Worm (Caenorhabditis elegans): Measurements from ENCODE around the gene kbp-3.

The kbp-3 gene

DNA sequence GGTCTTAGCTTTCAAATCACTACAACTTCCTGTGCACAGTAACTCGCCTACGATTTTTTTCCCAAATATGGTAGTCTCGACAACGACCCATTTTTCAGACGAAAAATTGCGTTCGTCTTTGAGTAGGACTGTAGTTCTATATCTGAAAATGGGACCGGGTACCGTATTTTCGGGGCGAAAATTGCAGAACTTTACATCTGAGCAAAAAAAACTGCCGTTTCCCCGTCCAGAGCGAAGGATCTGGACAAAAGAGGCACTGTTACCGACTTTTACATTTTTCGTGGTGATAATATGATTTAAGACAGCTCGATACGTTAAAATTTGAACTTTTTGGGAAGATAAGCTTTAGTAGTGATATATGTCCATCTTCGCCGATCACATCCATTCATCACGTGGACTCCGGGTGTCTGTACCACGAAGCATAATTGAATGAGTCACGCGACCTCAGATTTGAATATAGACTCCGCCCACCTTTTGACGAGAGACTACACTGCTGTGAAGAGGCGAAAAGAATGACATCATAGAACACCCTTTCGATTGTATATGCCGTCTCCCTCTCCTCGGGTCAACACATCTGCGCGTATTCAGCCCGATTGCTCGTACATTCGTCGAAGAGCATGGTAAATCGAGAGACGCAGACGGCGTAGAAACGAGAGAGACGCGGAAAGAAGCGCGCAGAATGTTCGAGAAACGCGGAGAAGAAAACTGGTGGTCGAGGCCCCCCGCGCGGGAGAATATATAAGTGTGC, 15.0 kb upstream of the kbp-3 start:
- no peak for TF ChIP-seq F44E2.7 (GFP tag; IDR thresholded peaks at IDR 0.05)
- no peak for TF ChIP-seq vab-7 (GFP tag; IDR thresholded peaks at IDR 0.05)
- no peak for TF ChIP-seq fos-1 (tag; optimal IDR thresholded peaks at IDR 0.05)
- no peak for TF ChIP-seq zag-1 (tag; optimal IDR thresholded peaks at IDR 0.05)
- no peak for TF ChIP-seq nhr-41 (GFP tag; IDR thresholded peaks at IDR 0.05)
- no peak for TF ChIP-seq T20F7.1 (GFP tag; optimal IDR thresholded peaks at IDR 0.05)
- peak; percentile 76 for TF ChIP-seq T26A8.4 (GFP tag; IDR thresholded peaks at IDR 0.05)
- no peak for TF ChIP-seq ZK546.5 (tag; optimal IDR thresholded peaks at IDR 0.05)
- peak; percentile 34 for TF ChIP-seq dmd-6 (GFP tag; IDR thresholded peaks at IDR 0.05)
- TF ChIP-seq nhr-42 (GFP tag; IDR thresholded peaks at IDR 0.05): peak; percentile 76; the same call in 1 of the 2 replicates
- peak; percentile 94 for TF ChIP-seq mdt-29 (GFP tag; IDR thresholded peaks at IDR 0.05)
- TF ChIP-seq mxl-2 (GFP tag; conservative IDR thresholded peaks at IDR 0.05): no peak
- 0 out of 2 replicates have a peak, but pooled peaks have one; percentile 24 for TF ChIP-seq egl-43 (GFP tag; IDR thresholded peaks at IDR 0.05)
- TF ChIP-seq nhr-76 (tag; optimal IDR thresholded peaks at IDR 0.05): no peak
- TF ChIP-seq ceh-32 (tag; optimal IDR thresholded peaks at IDR 0.05; ENCODE audit: poor library complexity): peak; percentile 36
- peak; percentile 84 for TF ChIP-seq rbr-2 (tag; optimal IDR thresholded peaks at IDR 0.05)
- TF ChIP-seq ceh-62 (tag; optimal IDR thresholded peaks at IDR 0.05): no peak
- no peak for TF ChIP-seq cey-2 (tag; optimal IDR thresholded peaks at IDR 0.05; ENCODE audit: borderline replicate concordance, insufficient read depth)
- TF ChIP-seq zfp-3 (GFP tag; conservative IDR thresholded peaks at IDR 0.05): no peak
- no peak for TF ChIP-seq duxl-1 (tag; optimal IDR thresholded peaks at IDR 0.05; ENCODE audit: poor library complexity)
- no peak for TF ChIP-seq R02D3.7 (tag; optimal IDR thresholded peaks at IDR 0.05)
- no peak for TF ChIP-seq Y5F2A.4 (GFP tag; optimal IDR thresholded peaks at IDR 0.05)
- TF ChIP-seq ceh-28 (tag; optimal IDR thresholded peaks at IDR 0.05): no peak
- no peak for TF ChIP-seq snpc-1.2 (GFP tag; IDR thresholded peaks at IDR 0.05)
- TF ChIP-seq aha-1 (tag): peak; percentile 98
- peak; percentile 79 for TF ChIP-seq pha-4 (GFP tag; IDR thresholded peaks at IDR 0.05)
- peak; percentile 56 for TF ChIP-seq pha-4 (tag; optimal IDR thresholded peaks at IDR 0.05)
- no peak for TF ChIP-seq ZK337.2 (GFP tag; IDR thresholded peaks at IDR 0.05)
- no peak for TF ChIP-seq madf-5 (GFP tag; IDR thresholded peaks at IDR 0.05)
- TF ChIP-seq mdl-1 (tag; optimal IDR thresholded peaks at IDR 0.05): peak in 1 of 2 experiments; percentile 73
- no peak for TF ChIP-seq pqm-1 (tag; optimal IDR thresholded peaks at IDR 0.05)
- no peak for TF ChIP-seq ces-1 (GFP tag; optimal IDR thresholded peaks at IDR 0.05)
- TF ChIP-seq egl-27 (tag; optimal IDR thresholded peaks at IDR 0.05): no peak
- peak; percentile 42 for TF ChIP-seq F10B5.3 (tag; optimal IDR thresholded peaks at IDR 0.05)
- TF ChIP-seq Y105C5A.15 (GFP tag; IDR thresholded peaks at IDR 0.05): no peak
- no peak for TF ChIP-seq F49E8.2 (tag; optimal IDR thresholded peaks at IDR 0.05; ENCODE audit: borderline replicate concordance)
- TF ChIP-seq ctbp-1 (GFP tag; IDR thresholded peaks at IDR 0.05): peak; percentile 64; the same call in 1 of the 2 replicates
- no peak for TF ChIP-seq spr-3 (GFP tag; optimal IDR thresholded peaks at IDR 0.05)
- TF ChIP-seq lsy-2 (tag; optimal IDR thresholded peaks at IDR 0.05): peak; percentile 15 to 77
- TF ChIP-seq zfp-2 (tag; optimal IDR thresholded peaks at IDR 0.05): no peak
- no peak for TF ChIP-seq lin-39 (tag; optimal IDR thresholded peaks at IDR 0.05)
- no peak for TF ChIP-seq jun-1 (tag; optimal IDR thresholded peaks at IDR 0.05)
- peak; percentile 61 for TF ChIP-seq hmg-1.1 (GFP tag; IDR thresholded peaks at IDR 0.05)
- no peak for TF ChIP-seq gei-8 (GFP tag; optimal IDR thresholded peaks at IDR 0.05)
- TF ChIP-seq mep-1 (tag; optimal IDR thresholded peaks at IDR 0.05): peak; percentile 87
- no peak for TF ChIP-seq daf-8 (GFP tag; IDR thresholded peaks at IDR 0.05)
- TF ChIP-seq dmd-8 (GFP tag; IDR thresholded peaks at IDR 0.05): no peak
- TF ChIP-seq unc-39 (tag; optimal IDR thresholded peaks at IDR 0.05): no peak
- TF ChIP-seq php-3 (GFP tag; IDR thresholded peaks at IDR 0.05): peak; percentile 38; the same call in 1 of the 2 replicates
- TF ChIP-seq lin-1 (GFP tag; IDR thresholded peaks at IDR 0.05): no peak

Measured in whole organism, L4 larva.